Worm (Caenorhabditis elegans): ENCODE data around the gene pptr-1.

DNA sequence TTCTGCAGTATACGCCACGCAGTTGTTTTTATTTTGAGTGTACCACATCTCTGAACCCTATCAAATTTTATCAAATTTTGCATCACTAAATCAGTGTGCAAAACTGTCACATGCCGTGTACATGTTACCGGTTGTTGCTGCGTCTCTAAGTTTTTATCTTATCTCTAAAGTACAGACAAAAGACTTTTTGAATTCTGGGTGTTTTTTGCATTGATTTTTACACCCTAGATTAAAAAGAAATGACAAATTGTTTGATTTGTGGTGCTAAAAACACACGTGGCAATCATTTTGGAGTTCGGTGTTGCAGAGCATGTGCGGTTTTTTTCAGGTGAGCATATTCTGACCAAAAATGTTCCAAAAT, 15.1 kb upstream of the pptr-1 start, which contains the start of gene nhr-193:
- TF ChIP-seq ama-1 (optimal IDR thresholded peaks at IDR 0.05) (no peak), hnd-1 (tag; optimal IDR thresholded peaks at IDR 0.05) (no peak)
